Fruit fly (Drosophila melanogaster) whole organism, embryonic: ENCODE results near the gene mil.

ENCODE experiments used
- Ada2b ChIP-seq: fragments of 200-800 bp; sonication (Bioruptor generic); IDR thresholded peaks from 2 replicates; pipeline ENCODE4 v1.3.6; 2022; ENCODE audit warnings: missing biosample characterization, missing genetic modification characterization
- B-H1 ChIP-seq: fragments of 200-800 bp; sonication (Bioruptor generic); IDR thresholded peaks from 3 replicates; pipeline ENCODE4 v1.3.6; 2022; ENCODE audit warnings: missing biosample characterization, missing genetic modification characterization
- CG10267 ChIP-seq: fragments of 200-800 bp; sonication (Bioruptor generic); optimal IDR thresholded peaks from 2 replicates; lab custom pipeline; 2018; ENCODE audit warnings: missing biosample characterization, mild to moderate bottlenecking, missing genetic modification characterization, moderate library complexity
- CG10321 ChIP-seq: fragments of 200-800 bp; sonication (Bioruptor generic); IDR thresholded peaks from 2 replicates; pipeline ENCODE4 v1.3.6; 2022; ENCODE audit warnings: missing biosample characterization, missing genetic modification characterization
- CG10543 ChIP-seq: fragments of 200-800 bp; sonication (Bioruptor generic); optimal IDR thresholded peaks from 3 replicates; lab custom pipeline; 2017; ENCODE audit warnings: missing biosample characterization, mild to moderate bottlenecking, missing genetic modification characterization, moderate library complexity
- CG11560 ChIP-seq: fragments of 200-800 bp; sonication (Bioruptor generic); IDR thresholded peaks from 3 replicates; pipeline ENCODE4 v1.3.6; 2022; ENCODE audit warnings: missing biosample characterization, missing genetic modification characterization
- CG11695 ChIP-seq: fragments of 200-800 bp; sonication (Bioruptor generic); IDR thresholded peaks from 3 replicates; pipeline ENCODE4 v1.3.6; 2022; ENCODE audit warnings: missing biosample characterization, missing genetic modification characterization
- CG11723 ChIP-seq: fragments of 200-800 bp; sonication (Bioruptor generic); optimal IDR thresholded peaks from 2 replicates; lab custom pipeline; 2017; ENCODE audit warnings: missing biosample characterization, mild to moderate bottlenecking, missing genetic modification characterization
- CG12236 ChIP-seq: fragments of 200-800 bp; sonication (Bioruptor generic); optimal IDR thresholded peaks from 2 replicates; lab custom pipeline; 2016; ENCODE audit warnings: missing biosample characterization, missing genetic modification characterization
- CG14014 ChIP-seq: fragments of 200-800 bp; sonication (Bioruptor generic); IDR thresholded peaks from 2 replicates; pipeline ENCODE4 v1.3.6; 2022; ENCODE audit warnings: missing biosample characterization, missing genetic modification characterization
- CG15073 ChIP-seq: fragments of 200-800 bp; sonication (Bioruptor generic); optimal IDR thresholded peaks from 2 replicates; lab custom pipeline; 2016; ENCODE audit warnings: missing biosample characterization, missing genetic modification characterization
- CG15601 ChIP-seq: fragments of 200-800 bp; sonication (Bioruptor generic); optimal IDR thresholded peaks from 3 replicates; lab custom pipeline; 2019; ENCODE audit warnings: missing biosample characterization, mild to moderate bottlenecking, missing genetic modification characterization, moderate library complexity
- CG3726 ChIP-seq: fragments of 200-800 bp; sonication (Bioruptor generic); IDR thresholded peaks from 3 replicates; pipeline ENCODE4, ENCODE4 v1.3.6; 2022; ENCODE audit warnings: missing biosample characterization, missing genetic modification characterization
- CG3995 ChIP-seq: fragments of 200-800 bp; sonication (Bioruptor generic); optimal IDR thresholded peaks from 3 replicates; lab custom pipeline; 2016; ENCODE audit warnings: missing biosample characterization, missing genetic modification characterization
- CG4820 ChIP-seq: fragments of 200-800 bp; sonication (Bioruptor generic); optimal IDR thresholded peaks from 3 replicates; lab custom pipeline; 2016; ENCODE audit warnings: missing biosample characterization, missing genetic modification characterization
- CG8359 ChIP-seq: fragments of 200-800 bp; sonication (Bioruptor generic); optimal IDR thresholded peaks from 2 replicates; lab custom pipeline; 2017; ENCODE audit warnings: missing biosample characterization, mild to moderate bottlenecking, missing genetic modification characterization, borderline replicate concordance
- CG8765 ChIP-seq: fragments of 200-800 bp; sonication (Bioruptor generic); IDR thresholded peaks from 2 replicates; pipeline ENCODE4 v1.3.6; 2022; ENCODE audit warnings: missing biosample characterization, missing genetic modification characterization
- CG9932 ChIP-seq: fragments of 200-800 bp; sonication (Bioruptor generic); IDR thresholded peaks from 2 replicates; pipeline ENCODE4 v1.3.6; 2022; ENCODE audit warnings: missing biosample characterization, missing genetic modification characterization
- CkIIα-i1 ChIP-seq: fragments of 200-800 bp; sonication (Bioruptor generic); IDR thresholded peaks from 2 replicates; pipeline ENCODE4 v1.3.6; 2022; ENCODE audit warnings: missing biosample characterization, missing genetic modification characterization
- CrebB ChIP-seq: fragments of 200-800 bp; sonication (Bioruptor generic); optimal IDR thresholded peaks from 3 replicates; lab custom pipeline; 2018; ENCODE audit warnings: missing biosample characterization, mild to moderate bottlenecking, missing genetic modification characterization
- Dad ChIP-seq: fragments of 200-800 bp; sonication (Bioruptor generic); optimal IDR thresholded peaks from 3 replicates; lab custom pipeline; 2016; ENCODE audit warnings: missing biosample characterization, missing genetic modification characterization
- Dfd ChIP-seq, 2 experiments: fragments of >200 bp; optimal IDR thresholded peaks; 2 replicates each; lab custom pipeline; 2017; ENCODE audit warnings: missing biosample characterization in 2 of 2, missing genetic modification characterization in 2 of 2
- Hey ChIP-seq: fragments of 200-800 bp; sonication (Bioruptor generic); optimal IDR thresholded peaks from 3 replicates; lab custom pipeline; 2018; ENCODE audit warnings: missing biosample characterization, mild to moderate bottlenecking, missing genetic modification characterization
- Hsf ChIP-seq: fragments of 200-800 bp; sonication (Bioruptor generic); optimal IDR thresholded peaks from 3 replicates; lab custom pipeline; 2016; ENCODE audit warnings: missing biosample characterization, missing genetic modification characterization
- NC2β ChIP-seq: fragments of 200-800 bp; sonication (Bioruptor generic); optimal IDR thresholded peaks from 2 replicates; lab custom pipeline; 2016; ENCODE audit warnings: missing biosample characterization, missing genetic modification characterization
- Poxn ChIP-seq: fragments of 200-800 bp; sonication (Bioruptor generic); IDR thresholded peaks from 2 replicates; pipeline ENCODE4 v1.3.6; 2022; ENCODE audit warnings: missing biosample characterization, missing genetic modification characterization
- Rfx ChIP-seq: fragments of 200-800 bp; sonication (Bioruptor generic); IDR thresholded peaks from 2 replicates; pipeline ENCODE4 v1.3.6; 2022; ENCODE audit warnings: missing biosample characterization, missing genetic modification characterization
- Ssrp ChIP-seq: fragments of 200-800 bp; sonication (Bioruptor generic); optimal IDR thresholded peaks from 2 replicates; lab custom pipeline; 2018; ENCODE audit warnings: missing biosample characterization, mild to moderate bottlenecking, missing genetic modification characterization, moderate library complexity
- Stat92E ChIP-seq, 3 experiments: fragments of >200 bp in 2 of 3; fragments of 200-800 bp in 1 of 3; sonication (Bioruptor generic) in 1 of 3; optimal IDR thresholded peaks; 2 replicates each; lab custom pipeline; 2017 to 2019; ENCODE audit warnings: missing biosample characterization in 3 of 3, missing genetic modification characterization in 3 of 3, mild to moderate bottlenecking in 1 of 3, moderate library complexity in 1 of 3
- Taf1 ChIP-seq: fragments of 200-800 bp; sonication (Bioruptor generic); IDR thresholded peaks from 2 replicates; pipeline ENCODE4 v1.3.6; 2022; ENCODE audit warnings: missing biosample characterization, missing genetic modification characterization
- ap ChIP-seq: fragments of 200-800 bp; sonication (Bioruptor generic); IDR thresholded peaks from 2 replicates; pipeline ENCODE4 v1.3.6; 2022; ENCODE audit warnings: missing biosample characterization, missing genetic modification characterization
- cato ChIP-seq: fragments of 200-800 bp; sonication (Bioruptor generic); optimal IDR thresholded peaks from 2 replicates; lab custom pipeline; 2016; ENCODE audit warnings: missing biosample characterization, missing genetic modification characterization, borderline replicate concordance
- chn ChIP-seq: fragments of 200-800 bp; sonication (Bioruptor generic); optimal IDR thresholded peaks from 2 replicates; lab custom pipeline; 2016; ENCODE audit warnings: missing biosample characterization, missing genetic modification characterization
- crol ChIP-seq: fragments of 200-800 bp; sonication (Bioruptor generic); IDR thresholded peaks from 2 replicates; pipeline ENCODE4 v1.3.6; 2022; ENCODE audit warnings: missing biosample characterization, missing genetic modification characterization
- dmrt99B ChIP-seq: fragments of 200-800 bp; sonication (Bioruptor generic); optimal IDR thresholded peaks from 2 replicates; lab custom pipeline; 2018; ENCODE audit warnings: missing biosample characterization, mild to moderate bottlenecking, missing genetic modification characterization, moderate library complexity
- en ChIP-seq: fragments of 200-800 bp; sonication (Bioruptor generic); optimal IDR thresholded peaks from 2 replicates; lab custom pipeline; 2016; ENCODE audit warnings: missing biosample characterization, missing genetic modification characterization
- exex ChIP-seq: fragments of 200-800 bp; sonication (Bioruptor generic); optimal IDR thresholded peaks from 4 replicates; lab custom pipeline; 2018; ENCODE audit warnings: missing biosample characterization, mild to moderate bottlenecking, missing genetic modification characterization, moderate library complexity
- fru ChIP-seq: fragments of >200 bp; optimal IDR thresholded peaks from 2 replicates; lab custom pipeline; 2017
- gce ChIP-seq: fragments of 200-800 bp; sonication (Bioruptor generic); IDR thresholded peaks from 3 replicates; pipeline ENCODE4 v1.3.6; 2022; ENCODE audit warnings: missing biosample characterization, missing genetic modification characterization
- grau ChIP-seq: fragments of 200-800 bp; optimal IDR thresholded peaks from 3 replicates; lab custom pipeline; 2019; ENCODE audit warnings: missing biosample characterization, mild to moderate bottlenecking, missing genetic modification characterization, moderate library complexity
- gro ChIP-seq: fragments of 200-800 bp; sonication (Bioruptor generic); optimal IDR thresholded peaks from 2 replicates; lab custom pipeline; 2016; ENCODE audit warnings: missing biosample characterization, missing genetic modification characterization
- gt ChIP-seq: fragments of 200-800 bp; sonication (Bioruptor generic); IDR thresholded peaks from 2 replicates; pipeline ENCODE4 v1.3.6; 2022; ENCODE audit warnings: missing biosample characterization, missing genetic modification characterization
- jigr1 ChIP-seq: fragments of 200-800 bp; sonication (Bioruptor generic); IDR thresholded peaks from 3 replicates; pipeline ENCODE4 v1.3.6; 2022; ENCODE audit warnings: missing biosample characterization, missing genetic modification characterization
- lilli ChIP-seq: fragments of 200-800 bp; sonication (Bioruptor generic); optimal IDR thresholded peaks from 3 replicates; lab custom pipeline; 2016; ENCODE audit warnings: missing biosample characterization, missing genetic modification characterization
- pan ChIP-seq, 4 experiments: fragments of >200 bp in 3 of 4; fragments of 200-800 bp in 1 of 4; sonication (Bioruptor generic) in 1 of 4; optimal IDR thresholded peaks in 3 of 4; IDR thresholded peaks in 1 of 4; 2 replicates each; pipeline versions ENCODE4 v1.3.6 to Lab custom; 2017 to 2022; ENCODE audit warnings: missing biosample characterization in 2 of 4, missing genetic modification characterization in 2 of 4, mixed read lengths in 1 of 4
- sisA ChIP-seq: fragments of 200-800 bp; sonication (Bioruptor generic); IDR thresholded peaks from 2 replicates; pipeline ENCODE4 v1.3.6; 2022; ENCODE audit warnings: missing biosample characterization, missing genetic modification characterization
- slou ChIP-seq: fragments of 200-800 bp; sonication (Bioruptor generic); optimal IDR thresholded peaks from 3 replicates; lab custom pipeline; 2016; ENCODE audit warnings: missing biosample characterization, missing genetic modification characterization
- tap ChIP-seq: fragments of 200-800 bp; optimal IDR thresholded peaks from 3 replicates; lab custom pipeline; 2019; ENCODE audit warnings: missing biosample characterization, mild to moderate bottlenecking, missing genetic modification characterization, moderate library complexity
- tin ChIP-seq: fragments of 200-800 bp; sonication (Bioruptor generic); optimal IDR thresholded peaks from 3 replicates; lab custom pipeline; 2016; ENCODE audit warnings: missing biosample characterization, missing genetic modification characterization
- tio ChIP-seq: fragments of 200-800 bp; sonication (Bioruptor generic); optimal IDR thresholded peaks from 2 replicates; lab custom pipeline; 2017; ENCODE audit warnings: missing biosample characterization, missing genetic modification characterization, inconsistent platforms
- vvl ChIP-seq: fragments of 200-800 bp; sonication (Bioruptor generic); IDR thresholded peaks from 2 replicates; pipeline ENCODE4 v1.3.6; 2022; ENCODE audit warnings: missing biosample characterization, missing genetic modification characterization

mil gene

DNA sequence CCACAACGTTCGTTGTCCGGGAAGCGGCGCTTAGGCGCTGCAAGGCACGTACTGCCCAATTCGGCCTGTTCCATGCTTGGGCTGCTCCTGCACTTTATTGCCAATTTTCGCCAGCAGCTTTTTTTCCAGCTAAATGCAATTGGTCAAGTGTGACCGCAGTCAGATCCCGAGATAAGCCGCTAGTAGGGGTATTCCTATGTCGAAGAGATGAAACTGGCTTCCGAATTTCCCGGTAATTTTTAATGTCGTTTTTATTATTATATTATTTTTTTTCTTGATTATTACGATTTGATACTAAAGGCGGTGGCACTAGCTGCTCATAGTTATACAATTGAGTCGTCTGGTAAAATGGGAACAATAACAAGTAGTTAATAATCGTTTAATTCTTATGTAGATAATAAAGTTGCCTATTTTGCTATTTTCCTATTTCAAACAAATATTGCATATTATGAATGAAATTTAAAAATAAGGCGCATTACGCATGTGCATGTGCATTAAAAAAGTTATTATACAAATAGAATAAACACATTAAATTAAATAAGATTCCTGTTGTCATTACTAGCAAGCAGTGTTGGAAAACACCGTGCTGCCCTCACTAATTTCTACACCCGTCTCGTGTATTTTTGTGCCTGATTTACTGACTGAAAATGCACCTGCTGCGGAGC, 4.2 kb downstream of the mil start, which contains the start of the genes CG5003 and mRpS22 (continued):
- TF ChIP-seq gro (GFP tag; lab: Kevin White, UChicago) (no peak), vvl (GFP tag; lab: Robert Waterston, UW) (peak; percentile 61), Dfd (GFP tag; optimal IDR thresholded peaks at IDR 0.05; lab: Kevin White, UChicago) (peak in 1 of 2 experiments; percentile 65), jigr1 (GFP tag; lab: Robert Waterston, UW) (no peak), tin (peak; percentile 73), Ssrp (tag; lab: Kevin White, UChicago) (peak; percentile 58), Hey (tag; lab: Kevin White, UChicago) (no peak), grau (tag; lab: Kevin White, UChicago) (peak; percentile 68), NC2β (no peak), CG15073 (GFP tag; lab: Kevin White, UChicago) (no peak), Taf1 (no peak), lilli (GFP tag; lab: Kevin White, UChicago) (peak; percentile 63), tap (tag; lab: Kevin White, UChicago) (peak; percentile 8), CG10321 (no peak), cato (GFP tag; lab: Kevin White, UChicago) (peak; percentile 19), CG12236 (GFP tag; lab: Kevin White, UChicago) (no peak), slou (GFP tag; lab: Kevin White, UChicago) (peak; percentile 66), CG8765 (0 out of 2 replicates have a peak, but pooled peaks have one; percentile 5), en (GFP tag; lab: Kevin White, UChicago) (no peak), dmrt99B (tag; lab: Kevin White, UChicago) (peak; percentile 51), CG11560 (tag; lab: Robert Waterston, UW) (no peak), fru (no peak), B-H1 (GFP tag; lab: Robert Waterston, UW) (no peak), Poxn (GFP tag; lab: Robert Waterston, UW) (no peak), CrebB (tag; lab: Kevin White, UChicago) (no peak), chn (no peak), CG4820 (peak; percentile 55), CG10543 (GFP tag; lab: Kevin White, UChicago) (peak; percentile 80), Hsf (GFP tag; lab: Kevin White, UChicago) (peak; percentile 54), exex (tag; lab: Kevin White, UChicago) (peak; percentile 48), Rfx (GFP tag; lab: Robert Waterston, UW) (peak; percentile 68; the same call in 1 of the 2 replicates), CG8359 (GFP tag; lab: Kevin White, UChicago) (no peak), gt (GFP tag; lab: Robert Waterston, UW) (no peak), CG10267 (tag; lab: Kevin White, UChicago) (peak; percentile 93), pan (optimal IDR thresholded peaks at IDR 0.05; lab: Kevin White, UChicago) (no peak), pan (GFP tag; optimal IDR thresholded peaks at IDR 0.05 in 1 of 2, IDR thresholded peaks at IDR 0.05 in 1 of 2) (peak in 1 of 2 experiments; percentile 59), tio (no peak), crol (GFP tag; lab: Robert Waterston, UW) (no peak), CG11723 (GFP tag; lab: Kevin White, UChicago) (peak; percentile 45), CkIIα-i1 (GFP tag; lab: Robert Waterston, UW) (no peak), CG9932 (peak; percentile 78), CG11695 (no peak), CG3995 (GFP tag; lab: Kevin White, UChicago) (peak; percentile 26), ap (GFP tag; lab: Robert Waterston, UW) (0 out of 2 replicates have a peak, but pooled peaks have one; percentile 10), Dad (no peak), Ada2b (GFP tag; lab: Robert Waterston, UW) (peak; percentile 12; the same call in 1 of the 2 replicates), sisA (GFP tag; lab: Robert Waterston, UW) (no peak), Stat92E (GFP tag; optimal IDR thresholded peaks at IDR 0.05; lab: Kevin White, UChicago) (no peak), CG3726 (no peak), gce (no peak), CG14014 (GFP tag; lab: Robert Waterston, UW) (no peak), CG15601 (peak; percentile 48)
